Worm (Caenorhabditis elegans): Measurements from ENCODE around the gene sre-33.

DNA sequence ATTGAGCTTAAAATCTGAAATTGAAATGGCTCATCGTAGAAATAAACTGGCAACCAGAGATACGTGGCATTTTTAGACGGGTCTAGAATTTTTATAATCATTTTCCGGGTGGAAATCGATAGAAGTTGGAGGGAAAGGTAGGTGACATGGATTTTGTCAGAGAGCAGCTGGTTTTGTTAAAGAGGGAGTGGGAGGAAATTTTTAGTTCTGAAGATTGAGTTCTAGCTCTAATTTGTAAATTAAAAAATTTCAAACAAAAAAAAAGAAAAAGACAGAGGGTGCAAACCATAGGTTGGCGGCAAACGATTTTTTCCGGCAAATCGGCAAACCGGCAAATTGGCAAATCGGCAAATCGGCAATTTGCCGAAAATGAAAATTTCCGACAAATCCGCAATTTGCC, 3.5 kb downstream of the sre-33 start, which contains the start of gene sre-32:
- TF ChIP-seq nhr-10 (tag; optimal IDR thresholded peaks at IDR 0.05) (no peak), nhr-12 (tag; optimal IDR thresholded peaks at IDR 0.05) (no peak), peb-1 (tag; optimal IDR thresholded peaks at IDR 0.05) (no peak), mdl-1 (tag; optimal IDR thresholded peaks at IDR 0.05) (no peak), mbf-1 (tag; optimal IDR thresholded peaks at IDR 0.05) (no peak), snpc-4 (tag; optimal IDR thresholded peaks at IDR 0.05) (no peak), ceh-82 (tag; optimal IDR thresholded peaks at IDR 0.05) (no peak), aly-2 (tag; optimal IDR thresholded peaks at IDR 0.05) (no peak), fos-1 (tag; optimal IDR thresholded peaks at IDR 0.05) (no peak), R02D3.7 (tag; optimal IDR thresholded peaks at IDR 0.05) (no peak), nhr-77 (tag; optimal IDR thresholded peaks at IDR 0.05) (no peak), nhr-11 (tag; optimal IDR thresholded peaks at IDR 0.05) (no peak), unc-62 (GFP tag; optimal IDR thresholded peaks at IDR 0.05) (no peak), lin-39 (tag; optimal IDR thresholded peaks at IDR 0.05) (no peak)

All from whole organism, L2 larva.